Fruit fly (Drosophila melanogaster) whole organism, embryonic: Measurements from ENCODE around the gene Psn.
A peak's percentile ranks its signal among the peaks of the same experiment; 100 is the strongest.

Experiments
- CG10209 ChIP-seq: fragments of 200-800 bp; sonication (Bioruptor generic); optimal IDR thresholded peaks from 3 replicates; lab custom pipeline; 2017; ENCODE audit warnings: missing biosample characterization, mild to moderate bottlenecking, missing genetic modification characterization, missing genetic modification reagents
- CG1024 ChIP-seq: fragments of 200-800 bp; sonication (Bioruptor generic); IDR thresholded peaks from 2 replicates; pipeline ENCODE4 v1.3.6; 2022; ENCODE audit warnings: missing biosample characterization, missing genetic modification characterization
- CG10462 ChIP-seq: fragments of 200-800 bp; sonication (Bioruptor generic); optimal IDR thresholded peaks from 2 replicates; lab custom pipeline; 2016; ENCODE audit warnings: missing biosample characterization, missing genetic modification characterization
- CG11723 ChIP-seq: fragments of 200-800 bp; sonication (Bioruptor generic); optimal IDR thresholded peaks from 2 replicates; lab custom pipeline; 2017; ENCODE audit warnings: missing biosample characterization, mild to moderate bottlenecking, missing genetic modification characterization
- CG12299 ChIP-seq: fragments of 200-800 bp; sonication (Bioruptor generic); optimal IDR thresholded peaks from 2 replicates; lab custom pipeline; 2018; ENCODE audit warnings: missing biosample characterization, mild to moderate bottlenecking, missing genetic modification characterization
- CG12659 ChIP-seq: fragments of 200-800 bp; sonication (Bioruptor generic); optimal IDR thresholded peaks from 3 replicates; lab custom pipeline; 2017; ENCODE audit warnings: mild to moderate bottlenecking, missing biosample characterization, missing genetic modification reagents, missing genetic modification characterization
- CG15696 ChIP-seq: fragments of 200-800 bp; sonication (Bioruptor generic); optimal IDR thresholded peaks from 2 replicates; lab custom pipeline; 2019; ENCODE audit warnings: missing biosample characterization, mild to moderate bottlenecking, missing genetic modification characterization, moderate library complexity
- CG17186 ChIP-seq: fragments of 200-800 bp; sonication (Bioruptor generic); optimal IDR thresholded peaks from 3 replicates; lab custom pipeline; 2017; ENCODE audit warnings: missing biosample characterization, missing genetic modification reagents, missing genetic modification characterization
- CG18476 ChIP-seq: fragments of 200-800 bp; sonication (Bioruptor generic); optimal IDR thresholded peaks from 2 replicates; lab custom pipeline; 2016; ENCODE audit warnings: missing biosample characterization, mild to moderate bottlenecking, missing genetic modification characterization
- CG2129 ChIP-seq: fragments of 200-800 bp; sonication (Bioruptor generic); IDR thresholded peaks from 2 replicates; pipeline ENCODE4 v1.3.6; 2022; ENCODE audit warnings: missing biosample characterization, missing genetic modification characterization; ENCODE audit not compliant: partially characterized antibody
- CG32532 ChIP-seq: fragments of 200-800 bp; sonication (Bioruptor generic); IDR thresholded peaks from 2 replicates; pipeline ENCODE4 v1.3.6; 2022; ENCODE audit warnings: missing biosample characterization, missing genetic modification characterization
- CG32767 ChIP-seq: fragments of 200-800 bp; sonication (Bioruptor generic); IDR thresholded peaks from 2 replicates; pipeline ENCODE4 v1.3.6; 2022; ENCODE audit warnings: missing biosample characterization, missing genetic modification characterization
- CG4360 ChIP-seq: fragments of 200-800 bp; sonication (Bioruptor generic); IDR thresholded peaks from 2 replicates; pipeline ENCODE4 v1.3.6; 2022; ENCODE audit warnings: missing biosample characterization, missing genetic modification characterization
- CG6791 ChIP-seq: fragments of 200-800 bp; sonication (Bioruptor generic); IDR thresholded peaks from 3 replicates; pipeline ENCODE4 v1.3.6; 2022; ENCODE audit warnings: missing biosample characterization, missing genetic modification characterization; ENCODE audit not compliant: partially characterized antibody
- CG6854 ChIP-seq: fragments of 200-800 bp; sonication (Bioruptor generic); optimal IDR thresholded peaks from 3 replicates; lab custom pipeline; 2017; ENCODE audit warnings: missing biosample characterization, mild to moderate bottlenecking, missing genetic modification characterization
- CG7745 ChIP-seq: fragments of 200-800 bp; sonication (Bioruptor generic); optimal IDR thresholded peaks from 2 replicates; lab custom pipeline; 2018; ENCODE audit warnings: missing biosample characterization, mild to moderate bottlenecking, missing genetic modification characterization, moderate library complexity
- CG8388 ChIP-seq: fragments of 200-800 bp; sonication (Bioruptor generic); optimal IDR thresholded peaks from 2 replicates; lab custom pipeline; 2019; ENCODE audit warnings: missing biosample characterization, mild to moderate bottlenecking, missing genetic modification characterization, moderate library complexity
- CG9876 ChIP-seq: fragments of 200-800 bp; sonication (Bioruptor generic); optimal IDR thresholded peaks from 2 replicates; lab custom pipeline; 2016; ENCODE audit warnings: missing biosample characterization, missing genetic modification characterization
- CG9932 ChIP-seq: fragments of 200-800 bp; sonication (Bioruptor generic); IDR thresholded peaks from 2 replicates; pipeline ENCODE4 v1.3.6; 2022; ENCODE audit warnings: missing biosample characterization, missing genetic modification characterization
- Fer3 ChIP-seq: fragments of 200-800 bp; sonication (Bioruptor generic); optimal IDR thresholded peaks from 2 replicates; lab custom pipeline; 2018; ENCODE audit warnings: missing biosample characterization, mild to moderate bottlenecking, missing genetic modification characterization, moderate library complexity
- Mrtf ChIP-seq: fragments of 200-800 bp; sonication (Bioruptor generic); IDR thresholded peaks from 3 replicates; pipeline ENCODE4 v1.3.6; 2022; ENCODE audit warnings: missing biosample characterization, missing genetic modification characterization
- Myb ChIP-seq: fragments of 200-800 bp; sonication (Bioruptor generic); optimal IDR thresholded peaks from 2 replicates; lab custom pipeline; 2016; ENCODE audit warnings: missing biosample characterization, missing genetic modification characterization
- Opbp ChIP-seq: fragments of 200-800 bp; sonication (Bioruptor generic); IDR thresholded peaks from 3 replicates; pipeline ENCODE4 v1.3.6; 2022; ENCODE audit warnings: missing biosample characterization, missing genetic modification characterization; ENCODE audit not compliant: partially characterized antibody
- Optix ChIP-seq: fragments of 200-800 bp; sonication (Bioruptor generic); IDR thresholded peaks from 3 replicates; pipeline ENCODE4 v1.3.6; 2022; ENCODE audit warnings: missing biosample characterization, missing genetic modification characterization
- Pdp1 ChIP-seq, 2 experiments: fragments of 200-800 bp; sonication (Bioruptor generic); optimal IDR thresholded peaks; 3 replicates each; lab custom pipeline; 2016; ENCODE audit warnings: missing biosample characterization in 2 of 2, missing genetic modification characterization in 2 of 2, mild to moderate bottlenecking in 1 of 2, moderate library complexity in 1 of 2
- Side ChIP-seq: fragments of 200-800 bp; sonication (Bioruptor generic); optimal IDR thresholded peaks from 2 replicates; lab custom pipeline; 2016; ENCODE audit warnings: missing biosample characterization, missing genetic modification characterization
- Sox102F ChIP-seq: fragments of 200-800 bp; sonication (Bioruptor generic); optimal IDR thresholded peaks from 2 replicates; lab custom pipeline; 2018; ENCODE audit warnings: missing biosample characterization, mild to moderate bottlenecking, missing genetic modification characterization, moderate library complexity
- cato ChIP-seq: fragments of 200-800 bp; sonication (Bioruptor generic); optimal IDR thresholded peaks from 2 replicates; lab custom pipeline; 2016; ENCODE audit warnings: missing biosample characterization, missing genetic modification characterization, borderline replicate concordance
- chinmo ChIP-seq: fragments of 200-800 bp; sonication (Bioruptor generic); IDR thresholded peaks from 4 replicates; pipeline ENCODE4 v1.3.6; 2022; ENCODE audit warnings: missing biosample characterization, missing genetic modification characterization; ENCODE audit not compliant: partially characterized antibody
- dimm ChIP-seq: fragments of 200-800 bp; sonication (Bioruptor generic); IDR thresholded peaks from 2 replicates; pipeline ENCODE4 v1.3.6; 2022; ENCODE audit warnings: missing biosample characterization, missing genetic modification characterization
- esg ChIP-seq: fragments of 200-800 bp; sonication (Bioruptor generic); conservative IDR thresholded peaks from 2 replicates; pipeline ENCODE4 v1.3.6; 2022; ENCODE audit warnings: missing biosample characterization, missing genetic modification characterization
- exex ChIP-seq: fragments of 200-800 bp; sonication (Bioruptor generic); optimal IDR thresholded peaks from 4 replicates; lab custom pipeline; 2018; ENCODE audit warnings: missing biosample characterization, mild to moderate bottlenecking, missing genetic modification characterization, moderate library complexity
- eyg ChIP-seq: fragments of 200-800 bp; sonication (Bioruptor generic); optimal IDR thresholded peaks from 3 replicates; lab custom pipeline; 2016; ENCODE audit warnings: missing biosample characterization, missing genetic modification characterization
- fd3F ChIP-seq: fragments of 200-800 bp; sonication (Bioruptor generic); optimal IDR thresholded peaks from 2 replicates; lab custom pipeline; 2018; ENCODE audit warnings: missing biosample characterization, mild to moderate bottlenecking, missing genetic modification characterization, moderate library complexity
- gce ChIP-seq: fragments of 200-800 bp; sonication (Bioruptor generic); IDR thresholded peaks from 3 replicates; pipeline ENCODE4 v1.3.6; 2022; ENCODE audit warnings: missing biosample characterization, missing genetic modification characterization
- her ChIP-seq: fragments of 200-800 bp; sonication (Bioruptor generic); optimal IDR thresholded peaks from 2 replicates; lab custom pipeline; 2016; ENCODE audit warnings: missing biosample characterization, missing genetic modification characterization
- lab ChIP-seq: fragments of 200-800 bp; sonication (Bioruptor generic); optimal IDR thresholded peaks from 3 replicates; lab custom pipeline; 2017; ENCODE audit warnings: missing biosample characterization, missing genetic modification characterization, mild to moderate bottlenecking, moderate library complexity, missing genetic modification reagents
- mirr ChIP-seq: fragments of 200-800 bp; sonication (Bioruptor generic); optimal IDR thresholded peaks from 3 replicates; lab custom pipeline; 2018; ENCODE audit warnings: missing biosample characterization, mild to moderate bottlenecking, missing genetic modification characterization
- prd ChIP-seq, 3 experiments: fragments of >200 bp in 2 of 3; fragments of 200-800 bp in 1 of 3; sonication (Bioruptor generic) in 1 of 3; optimal IDR thresholded peaks in 2 of 3; IDR thresholded peaks in 1 of 3; 2 replicates in 2 of 3; 3 replicates in 1 of 3; pipeline versions ENCODE4 v1.3.6 to Lab custom; 2017 to 2022; ENCODE audit warnings: missing biosample characterization in 1 of 3, missing genetic modification characterization in 1 of 3
- sens ChIP-seq: fragments of 200-800 bp; sonication (Bioruptor generic); peaks from one replicate; lab custom pipeline; 2016; ENCODE audit warnings: missing biosample characterization, missing genetic modification characterization
- ttk ChIP-seq: fragments of 200-800 bp; sonication (Bioruptor generic); IDR thresholded peaks from 2 replicates; pipeline ENCODE4 v2.1.2; 2022; ENCODE audit warnings: missing biosample characterization, missing genetic modification characterization

The Psn gene

dm6 chr3L:20447957-20448356 is 15.7 kb downstream of the Psn start (continued):
- TF ChIP-seq fd3F (GFP tag; lab: Kevin White, UChicago) (peak; percentile 61), Fer3 (tag; lab: Kevin White, UChicago) (peak; percentile 61), Opbp (no peak), her (GFP tag; lab: Kevin White, UChicago) (no peak), CG6854 (GFP tag; lab: Kevin White, UChicago) (peak; percentile 74), Optix (GFP tag; lab: Robert Waterston, UW) (no peak), CG17186 (GFP tag; lab: Kevin White, UChicago) (no peak), CG10209 (peak; percentile 39), Side (GFP tag; lab: Kevin White, UChicago) (no peak), Myb (no peak), CG9932 (GFP tag; lab: Robert Waterston, UW) (no peak), ttk (no peak), CG15696 (tag; lab: Kevin White, UChicago) (peak; percentile 70), dimm (GFP tag; lab: Robert Waterston, UW) (no peak), CG32532 (no peak), CG6791 (GFP tag; lab: Robert Waterston, UW) (no peak), CG12299 (tag; lab: Kevin White, UChicago) (peak; percentile 49), CG11723 (GFP tag; lab: Kevin White, UChicago) (no peak), CG32767 (GFP tag; lab: Robert Waterston, UW) (no peak), exex (tag; lab: Kevin White, UChicago) (peak; percentile 28), CG8388 (GFP tag; lab: Kevin White, UChicago) (no peak), mirr (peak; percentile 20), gce (GFP tag; lab: Robert Waterston, UW) (no peak), lab (GFP tag; lab: Kevin White, UChicago) (peak; percentile 84), cato (GFP tag; lab: Kevin White, UChicago) (no peak), CG12659 (GFP tag; lab: Kevin White, UChicago) (peak; percentile 23), eyg (GFP tag; lab: Kevin White, UChicago) (no peak), Mrtf (GFP tag; lab: Robert Waterston, UW) (no peak), CG10462 (GFP tag; lab: Kevin White, UChicago) (no peak), esg (no peak), Sox102F (GFP tag; lab: Kevin White, UChicago) (no peak), CG18476 (GFP tag; lab: Kevin White, UChicago) (no peak), prd (optimal IDR thresholded peaks at IDR 0.05; lab: Kevin White, UChicago) (no peak), prd (GFP tag; IDR thresholded peaks at IDR 0.05; lab: Robert Waterston, UW) (no peak), CG7745 (tag; lab: Kevin White, UChicago) (peak; percentile 83)

DNA sequence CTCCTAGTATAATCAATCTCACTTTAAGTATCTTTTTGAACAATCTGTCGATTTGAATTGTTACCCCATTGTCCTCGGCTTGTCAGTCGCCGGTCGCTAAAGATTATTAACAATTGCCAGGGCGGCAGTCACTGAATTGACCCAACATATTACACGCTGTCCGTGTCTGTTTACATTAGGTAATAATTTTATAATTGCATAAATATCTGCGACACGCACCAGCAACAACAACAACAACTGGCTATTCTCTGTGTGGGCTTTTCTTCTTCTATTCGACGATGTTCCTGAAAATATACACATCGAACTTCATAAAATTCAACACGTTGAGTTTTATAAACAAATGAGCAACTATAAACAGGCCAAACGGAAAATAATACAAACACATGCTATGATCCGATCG is 16.5 kb downstream of the Psn start:
- TF ChIP-seq chinmo (GFP tag; lab: Robert Waterston, UW) (0 out of 4 replicates have a peak, but pooled peaks have one; percentile 30), CG1024 (GFP tag; lab: Robert Waterston, UW) (no peak), Pdp1 (GFP tag; optimal IDR thresholded peaks at IDR 0.05; lab: Kevin White, UChicago) (peak in 1 of 2 experiments; percentile 56), sens (GFP tag; lab: Kevin White, UChicago) (peak; percentile 22), CG4360 (GFP tag; lab: Robert Waterston, UW) (peak; percentile 58; the same call in 1 of the 2 replicates), CG9876 (GFP tag; lab: Kevin White, UChicago) (no peak), CG2129 (GFP tag; lab: Robert Waterston, UW) (no peak)
- TF ChIP-seq, all 482 proteins: peak for 4
